Worm (Caenorhabditis elegans): Measurements from ENCODE around the gene ntc-1.

- TF ChIP-seq tbx-2 (tag; optimal IDR thresholded peaks at IDR 0.05) (no peak), ceh-82 (tag; optimal IDR thresholded peaks at IDR 0.05) (no peak), ama-1 (optimal IDR thresholded peaks at IDR 0.05) (no peak), ztf-11 (tag; optimal IDR thresholded peaks at IDR 0.05) (no peak), aly-2 (tag; optimal IDR thresholded peaks at IDR 0.05) (no peak), lin-39 (tag; optimal IDR thresholded peaks at IDR 0.05) (no peak), unc-39 (tag; optimal IDR thresholded peaks at IDR 0.05) (no peak), zag-1 (tag; optimal IDR thresholded peaks at IDR 0.05) (no peak), pqm-1 (tag; optimal IDR thresholded peaks at IDR 0.05) (no peak), egl-27 (tag; optimal IDR thresholded peaks at IDR 0.05) (no peak), fos-1 (tag; optimal IDR thresholded peaks at IDR 0.05) (no peak)
These were observed 48.6 kb downstream of the ntc-1 start for ce11 chrX:4914464-4914863.
